Worm (Caenorhabditis elegans) whole organism, late embryonic: ENCODE results near the gene T19D12.10.

Experiments
- F13H6.1 ChIP-seq: sonication (generic microtip); optimal IDR thresholded peaks from 2 replicates; lab custom pipeline; 2016; ENCODE audit warnings: missing genetic modification characterization, missing compliant biosample characterization
- K09A11.1 ChIP-seq: sonication (generic microtip); optimal IDR thresholded peaks from 2 replicates; lab custom pipeline; 2017; ENCODE audit warnings: antibody characterized with exemption, mild to moderate bottlenecking, missing genetic modification characterization, missing compliant biosample characterization; ENCODE audit not compliant: insufficient read depth
- T23F11.4 ChIP-seq: fragments of 200-800 bp; sonication (Bioruptor generic); optimal IDR thresholded peaks from 2 replicates; lab custom pipeline; 2018; ENCODE audit warnings: mild to moderate bottlenecking, missing genetic modification characterization, missing compliant biosample characterization
- Y22D7AL.16 ChIP-seq: sonication (generic microtip); optimal IDR thresholded peaks from 2 replicates; lab custom pipeline; 2016; ENCODE audit warnings: missing genetic modification characterization, missing compliant biosample characterization
- ahr-1 ChIP-seq: sonication (generic microtip); optimal IDR thresholded peaks from 2 replicates; lab custom pipeline; 2016; ENCODE audit warnings: missing genetic modification characterization, missing compliant biosample characterization
- ama-1 ChIP-seq: fragments of 150-350 bp; optimal IDR thresholded peaks from 2 replicates; lab custom pipeline; 2014
- ceh-14 ChIP-seq: sonication (generic microtip); optimal IDR thresholded peaks from 2 replicates; lab custom pipeline; 2016; ENCODE audit warnings: missing genotype, missing genetic modification characterization, missing compliant biosample characterization
- ceh-24 ChIP-seq: sonication (generic microtip); optimal IDR thresholded peaks from 2 replicates; lab custom pipeline; 2016; ENCODE audit warnings: mild to moderate bottlenecking, missing genetic modification characterization, missing compliant biosample characterization
- ceh-30 ChIP-seq: fragments of 150-350 bp; optimal IDR thresholded peaks from 2 replicates; lab custom pipeline; 2014; ENCODE audit warnings: missing biosample characterization, missing genetic modification characterization
- ceh-31 ChIP-seq: sonication (generic microtip); optimal IDR thresholded peaks from 2 replicates; lab custom pipeline; 2016; ENCODE audit warnings: missing genetic modification characterization, missing compliant biosample characterization
- ceh-48 ChIP-seq: sonication (generic microtip); optimal IDR thresholded peaks from 2 replicates; lab custom pipeline; 2016; ENCODE audit warnings: missing genetic modification characterization, inconsistent platforms, missing compliant biosample characterization
- ceh-6 ChIP-seq: fragments of 200-800 bp; sonication (Bioruptor generic); optimal IDR thresholded peaks from 2 replicates; lab custom pipeline; 2018; ENCODE audit warnings: mild to moderate bottlenecking, missing genetic modification characterization, missing compliant biosample characterization
- ceh-9 ChIP-seq: sonication (generic microtip); optimal IDR thresholded peaks from 2 replicates; lab custom pipeline; 2016; ENCODE audit warnings: mild to moderate bottlenecking, missing genetic modification characterization, inconsistent platforms, missing compliant biosample characterization
- dve-1 ChIP-seq: sonication (generic microtip); optimal IDR thresholded peaks from 2 replicates; lab custom pipeline; 2017; ENCODE audit warnings: antibody characterized with exemption, mild to moderate bottlenecking, missing genetic modification characterization, missing compliant biosample characterization
- elt-2 ChIP-seq: sonication (generic microtip); optimal IDR thresholded peaks from 2 replicates; lab custom pipeline; 2016; ENCODE audit warnings: missing genetic modification reagents, missing genetic modification characterization, missing compliant biosample characterization
- eyg-1 ChIP-seq: sonication (generic microtip); optimal IDR thresholded peaks from 2 replicates; lab custom pipeline; 2016; ENCODE audit warnings: missing genotype, missing genetic modification characterization, missing compliant biosample characterization
- fax-1 ChIP-seq: sonication (generic microtip); optimal IDR thresholded peaks from 2 replicates; lab custom pipeline; 2016; ENCODE audit warnings: missing genotype, missing genetic modification characterization, missing compliant biosample characterization
- fkh-10 ChIP-seq: fragments of 150-350 bp; optimal IDR thresholded peaks from 2 replicates; lab custom pipeline; 2014; ENCODE audit warnings: missing biosample characterization, missing genetic modification reagents, missing genetic modification characterization
- fkh-6 ChIP-seq: sonication (generic microtip); optimal IDR thresholded peaks from 2 replicates; lab custom pipeline; 2016; ENCODE audit warnings: missing genetic modification characterization, missing compliant biosample characterization
- gmeb-2 ChIP-seq: sonication (generic microtip); optimal IDR thresholded peaks from 2 replicates; lab custom pipeline; 2016; ENCODE audit warnings: missing genetic modification characterization, inconsistent platforms, missing compliant biosample characterization
- hlh-13 ChIP-seq: fragments of 200-800 bp; sonication (Bioruptor generic); optimal IDR thresholded peaks from 2 replicates; lab custom pipeline; 2018; ENCODE audit warnings: mild to moderate bottlenecking, missing genetic modification characterization, missing compliant biosample characterization
- hlh-30 ChIP-seq: sonication (generic microtip); optimal IDR thresholded peaks from 2 replicates; lab custom pipeline; 2017; ENCODE audit warnings: antibody characterized with exemption, missing genetic modification characterization, missing compliant biosample characterization; ENCODE audit not compliant: insufficient read depth
- hlh-6 ChIP-seq: sonication (generic microtip); optimal IDR thresholded peaks from 2 replicates; lab custom pipeline; 2016; ENCODE audit warnings: missing genotype, missing genetic modification characterization, missing compliant biosample characterization
- hlh-8 ChIP-seq: sonication (generic microtip); optimal IDR thresholded peaks from 2 replicates; lab custom pipeline; 2016; ENCODE audit warnings: missing genotype, missing genetic modification characterization, missing compliant biosample characterization
- madf-2 ChIP-seq: sonication (generic microtip); optimal IDR thresholded peaks from 2 replicates; lab custom pipeline; 2017; ENCODE audit warnings: missing genetic modification characterization, missing compliant biosample characterization
- mec-3 ChIP-seq: sonication (generic microtip); optimal IDR thresholded peaks from 2 replicates; lab custom pipeline; 2016; ENCODE audit warnings: borderline replicate concordance, missing genetic modification characterization, missing compliant biosample characterization
- nfya-1 ChIP-seq: sonication (generic microtip); optimal IDR thresholded peaks from 2 replicates; lab custom pipeline; 2017; ENCODE audit warnings: missing genetic modification characterization, mild to moderate bottlenecking, missing compliant biosample characterization, antibody characterized with exemption, moderate library complexity
- nhr-11 ChIP-seq: fragments of 150-350 bp; optimal IDR thresholded peaks from 2 replicates; lab custom pipeline; 2014; ENCODE audit warnings: missing biosample characterization, missing genetic modification characterization
- npax-4 ChIP-seq: sonication (generic microtip); optimal IDR thresholded peaks from 2 replicates; lab custom pipeline; 2016; ENCODE audit warnings: missing genetic modification characterization, missing compliant biosample characterization
- odd-2 ChIP-seq: sonication (generic microtip); optimal IDR thresholded peaks from 2 replicates; lab custom pipeline; 2017; ENCODE audit warnings: antibody characterized with exemption, mild to moderate bottlenecking, missing genetic modification characterization, missing compliant biosample characterization
- pqm-1 ChIP-seq: sonication (generic microtip); optimal IDR thresholded peaks from 2 replicates; lab custom pipeline; 2016; ENCODE audit warnings: missing genetic modification characterization, missing compliant biosample characterization
- ref-2 ChIP-seq: sonication (generic microtip); optimal IDR thresholded peaks from 2 replicates; lab custom pipeline; 2016; ENCODE audit warnings: missing genetic modification characterization, missing compliant biosample characterization
- rnt-1 ChIP-seq: sonication (generic microtip); optimal IDR thresholded peaks from 2 replicates; lab custom pipeline; 2016; ENCODE audit warnings: missing genetic modification characterization, missing compliant biosample characterization
- sdc-2 ChIP-seq: sonication (generic microtip); optimal IDR thresholded peaks from 2 replicates; lab custom pipeline; 2016; ENCODE audit warnings: missing genotype, missing genetic modification characterization, missing compliant biosample characterization
- sox-4 ChIP-seq: sonication (generic microtip); optimal IDR thresholded peaks from 2 replicates; lab custom pipeline; 2017; ENCODE audit warnings: mild to moderate bottlenecking, missing genetic modification characterization, inconsistent platforms, missing compliant biosample characterization
- tbx-2 ChIP-seq: sonication (generic microtip); optimal IDR thresholded peaks from 2 replicates; lab custom pipeline; 2016; ENCODE audit warnings: missing genetic modification characterization, missing compliant biosample characterization
- unc-3 ChIP-seq, 2 experiments: fragments of 200-800 bp in 1 of 2; sonication (Bioruptor generic) in 1 of 2; sonication (generic microtip) in 1 of 2; conservative IDR thresholded peaks in 1 of 2; optimal IDR thresholded peaks in 1 of 2; 2 replicates each; pipeline versions ENCODE4 v1.3.6 to Lab custom; 2016 to 2022; ENCODE audit warnings: missing compliant biosample characterization in 2 of 2, missing genetic modification characterization in 2 of 2, missing genetic modification reagents in 1 of 2
- unc-42 ChIP-seq: sonication (generic microtip); optimal IDR thresholded peaks from 2 replicates; lab custom pipeline; 2016; ENCODE audit warnings: missing genotype, missing genetic modification characterization, missing compliant biosample characterization
- unc-86 ChIP-seq: sonication (generic microtip); optimal IDR thresholded peaks from 2 replicates; lab custom pipeline; 2016; ENCODE audit warnings: missing genetic modification characterization, missing compliant biosample characterization
- zip-5 ChIP-seq: sonication (generic microtip); optimal IDR thresholded peaks from 2 replicates; lab custom pipeline; 2016; ENCODE audit warnings: missing genetic modification characterization, missing compliant biosample characterization

Gene T19D12.10

DNA sequence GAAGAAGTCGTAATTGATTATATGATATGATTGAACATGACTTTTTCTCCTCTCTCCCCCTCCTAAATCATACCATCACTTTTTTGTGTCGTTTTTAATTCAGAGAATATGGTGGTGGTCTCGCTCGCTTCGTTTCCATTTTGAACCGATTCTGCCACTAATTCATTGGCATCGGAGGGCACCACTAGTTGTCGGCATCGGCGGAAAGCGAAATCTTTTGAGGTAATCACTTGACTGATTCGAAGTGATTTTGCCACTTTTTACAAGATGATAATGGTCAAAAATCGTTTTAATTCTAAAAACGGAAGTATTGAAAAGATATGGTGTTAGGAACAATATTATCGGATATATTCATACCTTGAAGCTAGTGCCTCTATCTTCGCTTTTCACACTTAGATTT, 41.9 kb downstream of the T19D12.10 start, which contains the start of gene klf-3:
Gene klf-3, plus strand, starts transcription at position 109 of the 400 bp plus-strand sequence.
- TF ChIP-seq T23F11.4 (GFP tag; lab: Kevin White, UChicago) (no peak), npax-4 (tag; lab: Kevin White, UChicago) (no peak), mec-3 (tag; lab: Kevin White, UChicago) (no peak), unc-3 (GFP tag; conservative IDR thresholded peaks at IDR 0.05; lab: Robert Waterston, UW) (no peak), unc-3 (tag; optimal IDR thresholded peaks at IDR 0.05; lab: Kevin White, UChicago) (no peak), gmeb-2 (tag; lab: Kevin White, UChicago) (no peak), ama-1 (lab: Kevin White, UChicago) (no peak), ceh-30 (tag; lab: Kevin White, UChicago) (no peak), unc-86 (tag; lab: Kevin White, UChicago) (no peak), tbx-2 (no peak), nhr-11 (no peak), hlh-30 (tag; lab: Kevin White, UChicago) (no peak), madf-2 (tag; lab: Kevin White, UChicago) (no peak), hlh-6 (tag; lab: Kevin White, UChicago) (no peak), pqm-1 (tag; lab: Kevin White, UChicago) (no peak), ceh-9 (tag; lab: Kevin White, UChicago) (no peak), ceh-6 (GFP tag; lab: Kevin White, UChicago) (no peak)

- TF ChIP-seq K09A11.1 (tag; lab: Kevin White, UChicago): no peak
- no peak for TF ChIP-seq ceh-31 (tag; lab: Kevin White, UChicago)
- TF ChIP-seq unc-3 (GFP tag; conservative IDR thresholded peaks at IDR 0.05; lab: Robert Waterston, UW): no peak
- TF ChIP-seq unc-3 (tag; optimal IDR thresholded peaks at IDR 0.05; lab: Kevin White, UChicago): no peak
- TF ChIP-seq pqm-1 (tag; lab: Kevin White, UChicago): no peak
- no peak for TF ChIP-seq elt-2
- TF ChIP-seq zip-5: no peak
- no peak for TF ChIP-seq unc-86 (tag; lab: Kevin White, UChicago)
- TF ChIP-seq unc-42 (tag; lab: Kevin White, UChicago): no peak
- no peak for TF ChIP-seq ceh-14 (tag; lab: Kevin White, UChicago)
- TF ChIP-seq ceh-48: no peak
- TF ChIP-seq eyg-1: no peak
- TF ChIP-seq ceh-6 (GFP tag; lab: Kevin White, UChicago): no peak
- no peak for TF ChIP-seq hlh-8 (tag; lab: Kevin White, UChicago)
- no peak for TF ChIP-seq hlh-13 (GFP tag; lab: Kevin White, UChicago)
- no peak for TF ChIP-seq dve-1 (tag; lab: Kevin White, UChicago)
Measured at ce11 chrII:6616135-6616534, 42.5 kb downstream of the T19D12.10 start.

DNA sequence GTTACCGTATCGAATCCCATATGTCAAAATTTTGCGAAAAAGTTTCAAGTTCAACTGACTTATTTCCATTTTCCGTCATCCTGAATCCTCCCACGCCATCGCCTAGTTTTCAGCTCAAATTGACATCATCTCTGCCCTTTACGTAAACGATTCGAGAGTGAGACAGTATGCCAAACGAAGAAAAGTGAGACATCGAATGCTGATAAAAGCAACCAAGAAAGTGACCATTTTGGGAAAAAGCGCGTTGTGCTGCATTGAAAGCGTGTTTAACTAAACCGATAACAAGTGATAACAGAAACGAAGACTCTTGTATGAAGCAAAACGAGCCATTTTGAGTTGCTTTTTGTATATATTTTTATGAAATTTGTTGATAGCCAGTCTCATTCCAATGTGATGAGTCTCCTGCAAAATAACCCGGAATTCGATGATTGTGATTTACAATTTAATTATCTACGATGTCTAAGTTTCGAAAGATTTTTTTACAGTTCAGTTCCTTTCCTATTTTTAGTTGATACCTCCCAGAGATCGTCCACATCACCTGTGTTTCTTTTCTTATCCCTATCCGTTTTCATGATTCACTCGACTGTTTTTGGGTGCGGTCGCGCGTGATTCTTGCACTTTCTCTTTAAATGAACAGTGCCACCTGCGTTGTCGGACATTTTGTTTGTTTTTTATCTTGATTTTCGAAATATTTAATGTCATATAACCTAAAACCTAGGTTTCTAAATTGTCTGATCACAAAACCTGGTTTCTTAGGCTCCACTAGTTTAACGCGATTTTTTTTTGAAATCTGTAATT, 43.2 kb downstream of the T19D12.10 start:
- TF ChIP-seq elt-2 (no peak), ama-1 (lab: Kevin White, UChicago) (no peak), fkh-10 (GFP tag; lab: Kevin White, UChicago) (no peak), eyg-1 (no peak), nfya-1 (tag; lab: Kevin White, UChicago) (no peak)

ce11 chrII:6614500-6614899, 44.2 kb downstream of the T19D12.10 start:
- TF ChIP-seq ahr-1 (tag; lab: Kevin White, UChicago) (no peak), hlh-8 (tag; lab: Kevin White, UChicago) (no peak), K09A11.1 (tag; lab: Kevin White, UChicago) (no peak), mec-3 (tag; lab: Kevin White, UChicago) (no peak), fkh-6 (no peak), odd-2 (tag; lab: Kevin White, UChicago) (no peak), ceh-24 (no peak), F13H6.1 (tag; lab: Kevin White, UChicago) (no peak), unc-3 (GFP tag; conservative IDR thresholded peaks at IDR 0.05; lab: Robert Waterston, UW) (no peak), unc-3 (tag; optimal IDR thresholded peaks at IDR 0.05; lab: Kevin White, UChicago) (no peak), sox-4 (no peak), gmeb-2 (tag; lab: Kevin White, UChicago) (no peak), fax-1 (tag; lab: Kevin White, UChicago) (no peak), Y22D7AL.16 (tag; lab: Kevin White, UChicago) (no peak), hlh-30 (tag; lab: Kevin White, UChicago) (no peak), sdc-2 (tag; lab: Kevin White, UChicago) (no peak), ref-2 (no peak), hlh-13 (GFP tag; lab: Kevin White, UChicago) (no peak), pqm-1 (tag; lab: Kevin White, UChicago) (no peak), rnt-1 (tag; lab: Kevin White, UChicago) (no peak), ceh-9 (tag; lab: Kevin White, UChicago) (no peak)
